Fruit fly (Drosophila melanogaster): ENCODE data around the gene Ir76a.
A peak's percentile ranks its signal among the peaks of the same experiment; 100 is the strongest.

The Ir76a gene

dm6 chr3L:19817807-19818531 lies 18.9 kb downstream of the Ir76a start, which contains the start of the genes Fibp and Deaf1 (continued):
- peak; percentile 99 for TF ChIP-seq CG6791 (GFP tag; IDR thresholded peaks at IDR 0.05; ENCODE audit: partially characterized antibody)
- no peak for TF ChIP-seq gsb-n (tag; optimal IDR thresholded peaks at IDR 0.05)
- peak; percentile 53 for TF ChIP-seq crc (GFP tag; optimal IDR thresholded peaks at IDR 0.05)
- no peak for TF ChIP-seq MTF-1 (GFP tag; optimal IDR thresholded peaks at IDR 0.05; ENCODE audit: borderline replicate concordance)
- peak; percentile 64 for TF ChIP-seq Hmx (GFP tag; optimal IDR thresholded peaks at IDR 0.05)
- no peak for TF ChIP-seq Hand (GFP tag; optimal IDR thresholded peaks at IDR 0.05)
- TF ChIP-seq grn (GFP tag; optimal IDR thresholded peaks at IDR 0.05) = peak; percentile 62
- TF ChIP-seq Lpt (GFP tag; optimal IDR thresholded peaks at IDR 0.05) = peak; percentile 25
- no peak for TF ChIP-seq Asciz (GFP tag; optimal IDR thresholded peaks at IDR 0.05)
- peak; percentile 59 for TF ChIP-seq CG7372 (GFP tag; IDR thresholded peaks at IDR 0.05)
- peak; percentile 85 for TF ChIP-seq sug (tag; optimal IDR thresholded peaks at IDR 0.05)
- TF ChIP-seq D19A (tag; optimal IDR thresholded peaks at IDR 0.05) = peak; percentile 41
- no peak for TF ChIP-seq sc (optimal IDR thresholded peaks at IDR 0.05)
- TF ChIP-seq sc (GFP tag; optimal IDR thresholded peaks at IDR 0.05) = peak; percentile 11
- no peak; the same call in 1 of the 2 replicates for TF ChIP-seq Adf1 (GFP tag; IDR thresholded peaks at IDR 0.05)
- peak; percentile 72 for TF ChIP-seq ems (GFP tag; optimal IDR thresholded peaks at IDR 0.05)
- peak; percentile 43 for TF ChIP-seq CG12236 (GFP tag; optimal IDR thresholded peaks at IDR 0.05)
- peak; percentile 70 for TF ChIP-seq NfI (GFP tag; optimal IDR thresholded peaks at IDR 0.05)
- no peak for TF ChIP-seq lov (optimal IDR thresholded peaks at IDR 0.05)
- 0 out of 3 replicates have a peak, but pooled peaks have one; percentile 22 for TF ChIP-seq lov (GFP tag; IDR thresholded peaks at IDR 0.05)
- TF ChIP-seq CG4282 (GFP tag; optimal IDR thresholded peaks at IDR 0.05) = peak; percentile 39
- peak; percentile 68 for TF ChIP-seq H15 (GFP tag; IDR thresholded peaks at IDR 0.05)
- no peak; the same call in 1 of the 3 replicates for TF ChIP-seq B-H1 (GFP tag; IDR thresholded peaks at IDR 0.05)
- TF ChIP-seq ase (GFP tag; IDR thresholded peaks at IDR 0.05) = peak; percentile 50; the same call in 1 of the 3 replicates
- peak; percentile 80 for TF ChIP-seq pzg (GFP tag; optimal IDR thresholded peaks at IDR 0.05)
- peak; percentile 82 for TF ChIP-seq Hsf (GFP tag; optimal IDR thresholded peaks at IDR 0.05)
- peak; percentile 86 for TF ChIP-seq CG12155 (GFP tag; optimal IDR thresholded peaks at IDR 0.05)
- TF ChIP-seq Deaf1 (tag; optimal IDR thresholded peaks at IDR 0.05) = peak; percentile 70
- no peak for TF ChIP-seq pros (GFP tag; optimal IDR thresholded peaks at IDR 0.05)
- TF ChIP-seq Dref (GFP tag; IDR thresholded peaks at IDR 0.05) = peak; percentile 74
- peak; percentile 74 for TF ChIP-seq CG18599 (GFP tag; optimal IDR thresholded peaks at IDR 0.05)
- TF ChIP-seq bcd (GFP tag; optimal IDR thresholded peaks at IDR 0.05) = peak; percentile 68
- TF ChIP-seq PHDP (tag; optimal IDR thresholded peaks at IDR 0.05) = peak; percentile 68
- peak; percentile 34; the same call in 1 of the 2 replicates for TF ChIP-seq CG32767 (GFP tag; IDR thresholded peaks at IDR 0.05)
- TF ChIP-seq CG15073 (GFP tag; optimal IDR thresholded peaks at IDR 0.05) = peak; percentile 7
- no peak for TF ChIP-seq fd102C (GFP tag; optimal IDR thresholded peaks at IDR 0.05)
- TF ChIP-seq CG8765 (GFP tag; IDR thresholded peaks at IDR 0.05) = peak; percentile 49; the same call in 1 of the 2 replicates
- peak; percentile 95 for TF ChIP-seq Dll (GFP tag; IDR thresholded peaks at IDR 0.05; ENCODE audit: partially characterized antibody)
- TF ChIP-seq ewg (GFP tag; optimal IDR thresholded peaks at IDR 0.05) = peak; percentile 99
- TF ChIP-seq btn (GFP tag; optimal IDR thresholded peaks at IDR 0.05) = no peak
- TF ChIP-seq CG12391 (tag; optimal IDR thresholded peaks at IDR 0.05) = peak; percentile 88
- peak; percentile 88 for TF ChIP-seq HLH54F (GFP tag; optimal IDR thresholded peaks at IDR 0.05)
- TF ChIP-seq bab2 (GFP tag; optimal IDR thresholded peaks at IDR 0.05) = peak; percentile 80
- TF ChIP-seq CG8359 (GFP tag; optimal IDR thresholded peaks at IDR 0.05; ENCODE audit: borderline replicate concordance) = peak; percentile 5
- TF ChIP-seq CG11504 (tag; optimal IDR thresholded peaks at IDR 0.05) = peak; percentile 79
- no peak for TF ChIP-seq Spps (tag; optimal IDR thresholded peaks at IDR 0.05)
- TF ChIP-seq psq (GFP tag; optimal IDR thresholded peaks at IDR 0.05) = peak; percentile 39
- TF ChIP-seq insv (GFP tag; optimal IDR thresholded peaks at IDR 0.05) = peak; percentile 45 to 95
- TF ChIP-seq Trl (optimal IDR thresholded peaks at IDR 0.05) = no peak
- peak; percentile 79 for TF ChIP-seq Trl (GFP tag; optimal IDR thresholded peaks at IDR 0.05)
